Fruit fly (Drosophila melanogaster) whole organism, pupa: ENCODE measurements around the gene SclA.

Experiments used
- CG10348 ChIP-seq: fragments of 200-800 bp; sonication (Bioruptor generic); IDR thresholded peaks from 2 replicates; pipeline ENCODE4 v1.3.6; 2022; ENCODE audit warnings: missing biosample characterization, missing genetic modification characterization
- Pif1A ChIP-seq: fragments of 200-800 bp; sonication (Bioruptor generic); optimal IDR thresholded peaks from 3 replicates; lab custom pipeline; 2016; ENCODE audit warnings: missing biosample characterization, missing genetic modification characterization

DNA sequence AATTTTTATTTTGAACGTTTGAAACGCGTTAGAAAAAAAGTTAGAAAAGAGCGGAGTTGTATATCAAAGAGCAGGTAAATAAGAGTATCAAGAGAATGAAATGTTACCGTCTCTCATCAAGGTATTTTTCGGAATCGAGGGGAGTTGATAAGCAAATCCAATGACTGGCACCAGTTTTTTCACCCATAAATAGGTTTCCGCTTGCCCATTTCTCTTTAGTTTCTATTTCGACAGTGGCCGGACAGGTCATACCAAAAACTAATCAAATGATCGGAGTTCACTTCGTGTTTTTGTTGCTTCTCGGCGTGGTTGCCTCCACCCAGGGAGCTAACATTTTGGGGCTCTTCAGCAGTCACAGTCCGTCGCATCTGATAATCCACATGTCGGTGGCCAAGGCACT is 43.8 kb upstream of the SclA start, which contains the start of gene Ugt37C2:
- TF ChIP-seq CG10348 (GFP tag; lab: Robert Waterston, UW) (no peak), Pif1A (GFP tag; lab: Kevin White, UChicago) (no peak)
